Fruit fly (Drosophila melanogaster) Kc167 (cell line): ENCODE measurements around the gene eIF3d2.

Source experiments
- Sin3A ChIP-seq: fragments of >200 bp; optimal IDR thresholded peaks from 2 replicates; lab custom pipeline; 2018; ENCODE audit warnings: missing external identifiers
- insv ChIP-seq: fragments of >200 bp; optimal IDR thresholded peaks from 3 replicates; lab custom pipeline; 2018; ENCODE audit warnings: missing external identifiers
- ttk ChIP-seq: sonication (Bioruptor generic); optimal IDR thresholded peaks from 2 replicates; lab custom pipeline; 2017; ENCODE audit warnings: missing external identifiers

DNA sequence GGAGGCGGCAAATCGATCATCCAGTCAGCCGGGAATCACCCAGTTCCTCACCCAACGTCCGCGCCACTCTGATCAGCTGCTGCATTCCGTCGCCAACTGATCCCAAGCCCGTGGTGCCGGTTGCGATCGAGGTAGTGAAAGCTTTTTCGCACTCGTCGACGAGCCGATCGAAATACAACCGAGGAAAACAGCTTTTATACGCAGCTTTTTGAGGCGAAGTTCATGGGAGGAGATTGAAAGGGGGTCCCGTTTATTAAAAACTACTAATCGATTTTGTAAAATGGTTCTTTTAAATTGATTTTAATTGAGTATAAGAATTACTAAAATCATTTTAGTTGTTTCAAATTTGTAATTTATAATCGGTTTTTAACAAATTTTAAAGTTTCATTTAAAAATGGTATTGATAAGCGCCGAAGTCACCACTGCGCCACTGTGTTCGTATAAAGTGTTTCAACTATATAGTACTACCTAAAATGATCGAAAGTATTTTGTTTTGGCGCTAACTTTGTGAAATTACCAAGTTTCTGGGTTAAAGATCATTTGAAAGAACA, 26.6 kb upstream of the eIF3d2 start, which contains the start of gene CG4860:
- TF ChIP-seq ttk (no peak), Sin3A (lab: Kevin White, UChicago) (no peak), insv (lab: Kevin White, UChicago) (no peak)
